Worm (Caenorhabditis elegans) whole organism, mixed stage, embryonic: ENCODE measurements around the gene fbxb-95.

Source experiments
- blmp-1 ChIP-seq: fragments of 150-350 bp; optimal IDR thresholded peaks from 2 replicates; lab custom pipeline; 2014; ENCODE audit warnings: missing biosample characterization, missing genetic modification characterization
- ceh-43 ChIP-seq: fragments of 200-800 bp; sonication (Bioruptor generic); optimal IDR thresholded peaks from 2 replicates; lab custom pipeline; 2018; ENCODE audit warnings: mild to moderate bottlenecking, missing genetic modification characterization, moderate library complexity, missing compliant biosample characterization
- ceh-83 ChIP-seq: fragments of 200-800 bp; sonication (Bioruptor generic); optimal IDR thresholded peaks from 2 replicates; lab custom pipeline; 2018; ENCODE audit warnings: mild to moderate bottlenecking, missing genetic modification characterization, missing compliant biosample characterization
- nhr-237 ChIP-seq: fragments of 150-350 bp; optimal IDR thresholded peaks from 2 replicates; lab custom pipeline; 2014; ENCODE audit warnings: missing biosample characterization, missing genetic modification characterization
- nhr-76 ChIP-seq: sonication (generic microtip); optimal IDR thresholded peaks from 2 replicates; lab custom pipeline; 2017; ENCODE audit warnings: missing biosample characterization, missing genetic modification characterization
- snpc-4 ChIP-seq: fragments of 150-350 bp; optimal IDR thresholded peaks from 2 replicates; lab custom pipeline; 2014; ENCODE audit warnings: missing biosample characterization, missing genetic modification characterization
- sptf-1 ChIP-seq: sonication (generic microtip); optimal IDR thresholded peaks from 2 replicates; lab custom pipeline; 2017; ENCODE audit warnings: mild to moderate bottlenecking, missing genetic modification characterization, moderate library complexity, missing compliant biosample characterization

DNA sequence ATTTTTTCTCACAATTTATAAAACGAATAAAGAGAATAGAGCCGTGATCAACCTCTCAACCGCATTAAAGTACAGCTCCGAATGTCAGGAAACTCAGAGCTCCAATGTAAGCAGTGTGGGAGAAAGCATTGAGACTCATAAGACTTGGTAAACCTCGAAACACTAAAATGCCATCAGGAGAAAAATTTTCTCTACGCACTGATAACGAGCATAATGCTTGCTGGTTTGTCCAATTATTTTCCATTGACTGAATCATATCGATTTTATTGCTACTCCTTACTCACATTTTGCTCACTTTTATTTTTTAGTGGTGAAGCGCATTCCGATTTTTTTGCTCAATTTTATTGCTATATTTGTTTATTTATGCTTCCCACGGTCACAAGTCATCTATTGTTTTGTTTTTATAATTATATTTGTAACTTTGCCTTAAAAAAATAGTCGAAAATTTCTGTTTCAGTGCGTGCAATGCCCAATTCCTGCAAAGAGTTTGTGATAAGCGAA is 24.0 kb upstream of the fbxb-95 start, which contains the start of gene math-40:
- TF ChIP-seq sptf-1 (tag; lab: Kevin White, UChicago), result no peak
- no peak for TF ChIP-seq nhr-237 (tag; lab: Kevin White, UChicago)
- no peak for TF ChIP-seq blmp-1
- TF ChIP-seq ceh-83 (GFP tag; lab: Kevin White, UChicago), result no peak
- TF ChIP-seq snpc-4 (tag; lab: Kevin White, UChicago), result no peak
- no peak for TF ChIP-seq ceh-43 (GFP tag; lab: Kevin White, UChicago)
- no peak for TF ChIP-seq nhr-76 (tag; lab: Kevin White, UChicago)
